Fruit fly (Drosophila melanogaster) whole organism, embryonic: ENCODE results near the gene CG32189.

Source experiments
- Aef1 ChIP-seq: fragments of 200-800 bp; sonication (Bioruptor generic); IDR thresholded peaks from 3 replicates; pipeline ENCODE4 v1.3.6; 2022; ENCODE audit warnings: missing biosample characterization, missing genetic modification characterization
- C15 ChIP-seq: fragments of 200-800 bp; sonication (Bioruptor generic); IDR thresholded peaks from 3 replicates; pipeline ENCODE4 v1.3.6; 2022; ENCODE audit warnings: missing biosample characterization, missing genetic modification characterization
- CG10147 ChIP-seq: fragments of 200-800 bp; sonication (Bioruptor generic); optimal IDR thresholded peaks from 2 replicates; lab custom pipeline; 2019; ENCODE audit warnings: missing biosample characterization, mild to moderate bottlenecking, missing genetic modification characterization, moderate library complexity
- CG10431 ChIP-seq: fragments of 200-800 bp; sonication (Bioruptor generic); optimal IDR thresholded peaks from 3 replicates; lab custom pipeline; 2018; ENCODE audit warnings: missing biosample characterization, mild to moderate bottlenecking, missing genetic modification characterization
- CG10959 ChIP-seq: fragments of 200-800 bp; sonication (Bioruptor generic); IDR thresholded peaks from 2 replicates; pipeline ENCODE4 v1.3.6; 2022; ENCODE audit warnings: missing biosample characterization, missing genetic modification characterization
- CG12071 ChIP-seq: fragments of 200-800 bp; sonication (Bioruptor generic); optimal IDR thresholded peaks from 3 replicates; lab custom pipeline; 2018; ENCODE audit warnings: missing biosample characterization, mild to moderate bottlenecking, missing genetic modification characterization
- CG14667 ChIP-seq: fragments of 200-800 bp; sonication (Bioruptor generic); IDR thresholded peaks from 2 replicates; pipeline ENCODE4 v1.3.6; 2022; ENCODE audit warnings: missing biosample characterization, missing genetic modification characterization
- CG15073 ChIP-seq: fragments of 200-800 bp; sonication (Bioruptor generic); optimal IDR thresholded peaks from 2 replicates; lab custom pipeline; 2016; ENCODE audit warnings: missing biosample characterization, missing genetic modification characterization
- CG15514 ChIP-seq: fragments of 200-800 bp; sonication (Bioruptor generic); optimal IDR thresholded peaks from 3 replicates; lab custom pipeline; 2017; ENCODE audit warnings: missing biosample characterization, missing genetic modification characterization, mild to moderate bottlenecking, moderate library complexity, missing genetic modification reagents
- CG17568 ChIP-seq: fragments of 200-800 bp; sonication (Bioruptor generic); optimal IDR thresholded peaks from 2 replicates; lab custom pipeline; 2018; ENCODE audit warnings: missing biosample characterization, mild to moderate bottlenecking, missing genetic modification characterization, moderate library complexity
- CG17802 ChIP-seq: fragments of 200-800 bp; sonication (Bioruptor generic); optimal IDR thresholded peaks from 2 replicates; lab custom pipeline; 2018; ENCODE audit warnings: missing biosample characterization, mild to moderate bottlenecking, missing genetic modification characterization, moderate library complexity
- CG2129 ChIP-seq: fragments of 200-800 bp; sonication (Bioruptor generic); IDR thresholded peaks from 2 replicates; pipeline ENCODE4 v1.3.6; 2022; ENCODE audit warnings: missing biosample characterization, missing genetic modification characterization; ENCODE audit not compliant: partially characterized antibody
- CG4617 ChIP-seq: fragments of 200-800 bp; sonication (Bioruptor generic); optimal IDR thresholded peaks from 3 replicates; lab custom pipeline; 2016; ENCODE audit warnings: missing biosample characterization, missing genetic modification characterization, borderline replicate concordance
- CG4820 ChIP-seq: fragments of 200-800 bp; sonication (Bioruptor generic); optimal IDR thresholded peaks from 3 replicates; lab custom pipeline; 2016; ENCODE audit warnings: missing biosample characterization, missing genetic modification characterization
- CG6254 ChIP-seq: fragments of 200-800 bp; sonication (Bioruptor generic); optimal IDR thresholded peaks from 3 replicates; lab custom pipeline; 2017; ENCODE audit warnings: mild to moderate bottlenecking, missing biosample characterization, missing genetic modification reagents, missing genetic modification characterization
- CG6683 ChIP-seq: fragments of 200-800 bp; sonication (Bioruptor generic); optimal IDR thresholded peaks from 2 replicates; lab custom pipeline; 2017; ENCODE audit warnings: missing biosample characterization, mild to moderate bottlenecking, missing genetic modification characterization, missing genetic modification reagents
- CG7271 ChIP-seq: fragments of 200-800 bp; sonication (Bioruptor generic); optimal IDR thresholded peaks from 2 replicates; lab custom pipeline; 2018; ENCODE audit warnings: missing biosample characterization, mild to moderate bottlenecking, missing genetic modification characterization, moderate library complexity
- CG7556 ChIP-seq: fragments of 200-800 bp; sonication (Bioruptor generic); optimal IDR thresholded peaks from 2 replicates; lab custom pipeline; 2017; ENCODE audit warnings: missing biosample characterization, mild to moderate bottlenecking, missing genetic modification characterization
- CG8388 ChIP-seq: fragments of 200-800 bp; sonication (Bioruptor generic); optimal IDR thresholded peaks from 2 replicates; lab custom pipeline; 2019; ENCODE audit warnings: missing biosample characterization, mild to moderate bottlenecking, missing genetic modification characterization, moderate library complexity
- CG8765 ChIP-seq: fragments of 200-800 bp; sonication (Bioruptor generic); IDR thresholded peaks from 2 replicates; pipeline ENCODE4 v1.3.6; 2022; ENCODE audit warnings: missing biosample characterization, missing genetic modification characterization
- CG8944 ChIP-seq: fragments of 200-800 bp; sonication (Bioruptor generic); optimal IDR thresholded peaks from 3 replicates; lab custom pipeline; 2016; ENCODE audit warnings: missing biosample characterization, missing genetic modification characterization
- CG9437 ChIP-seq: fragments of 200-800 bp; sonication (Bioruptor generic); optimal IDR thresholded peaks from 2 replicates; lab custom pipeline; 2018; ENCODE audit warnings: missing biosample characterization, mild to moderate bottlenecking, missing genetic modification characterization
- Chrac-16 ChIP-seq: fragments of 200-800 bp; sonication (Bioruptor generic); optimal IDR thresholded peaks from 3 replicates; lab custom pipeline; 2016; ENCODE audit warnings: missing biosample characterization, missing genetic modification characterization
- ERR ChIP-seq: fragments of 200-800 bp; sonication (Bioruptor generic); optimal IDR thresholded peaks from 2 replicates; lab custom pipeline; 2016; ENCODE audit warnings: missing biosample characterization, missing genetic modification characterization
- Eip74EF ChIP-seq, 2 experiments: fragments of 200-800 bp in 1 of 2; fragments of >200 bp in 1 of 2; sonication (Bioruptor generic) in 1 of 2; optimal IDR thresholded peaks; 2 replicates each; lab custom pipeline; 2017 to 2019; ENCODE audit warnings: missing biosample characterization in 2 of 2, missing genetic modification characterization in 2 of 2, mild to moderate bottlenecking in 1 of 2, moderate library complexity in 1 of 2
- Ets65A ChIP-seq: fragments of 200-800 bp; sonication (Bioruptor generic); peaks from one replicate; lab custom pipeline; 2016; ENCODE audit warnings: missing biosample characterization, missing genetic modification characterization
- MBD-R2 ChIP-seq: fragments of 200-800 bp; sonication (Bioruptor generic); IDR thresholded peaks from 2 replicates; pipeline ENCODE4 v1.3.6; 2022; ENCODE audit warnings: missing biosample characterization, missing genetic modification characterization
- Pdp1 ChIP-seq, 2 experiments: fragments of 200-800 bp; sonication (Bioruptor generic); optimal IDR thresholded peaks; 3 replicates each; lab custom pipeline; 2016; ENCODE audit warnings: missing biosample characterization in 2 of 2, missing genetic modification characterization in 2 of 2, mild to moderate bottlenecking in 1 of 2, moderate library complexity in 1 of 2
- Rx ChIP-seq: fragments of 200-800 bp; sonication (Bioruptor generic); IDR thresholded peaks from 2 replicates; pipeline ENCODE4 v1.3.6; 2022; ENCODE audit warnings: missing biosample characterization, missing genetic modification characterization
- Stat92E ChIP-seq, 3 experiments: fragments of >200 bp in 2 of 3; fragments of 200-800 bp in 1 of 3; sonication (Bioruptor generic) in 1 of 3; optimal IDR thresholded peaks; 2 replicates each; lab custom pipeline; 2017 to 2019; ENCODE audit warnings: missing biosample characterization in 3 of 3, missing genetic modification characterization in 3 of 3, mild to moderate bottlenecking in 1 of 3, moderate library complexity in 1 of 3
- Xbp1 ChIP-seq: fragments of 200-800 bp; sonication (Bioruptor generic); optimal IDR thresholded peaks from 3 replicates; lab custom pipeline; 2016; ENCODE audit warnings: missing biosample characterization, mild to moderate bottlenecking, missing genetic modification characterization
- Xrp1 ChIP-seq: fragments of 200-800 bp; sonication (Bioruptor generic); IDR thresholded peaks from 2 replicates; pipeline ENCODE4 v1.3.6; 2022; ENCODE audit warnings: missing biosample characterization, missing genetic modification characterization
- amos ChIP-seq: fragments of 200-800 bp; sonication (Bioruptor generic); IDR thresholded peaks from 2 replicates; pipeline ENCODE4 v1.3.6; 2022; ENCODE audit warnings: missing biosample characterization, missing genetic modification characterization; ENCODE audit not compliant: partially characterized antibody
- az2 ChIP-seq: fragments of 200-800 bp; sonication (Bioruptor generic); optimal IDR thresholded peaks from 3 replicates; lab custom pipeline; 2016; ENCODE audit warnings: missing biosample characterization, missing genetic modification characterization
- btn ChIP-seq: fragments of 200-800 bp; sonication (Bioruptor generic); optimal IDR thresholded peaks from 2 replicates; lab custom pipeline; 2016; ENCODE audit warnings: missing biosample characterization, missing genetic modification characterization
- chn ChIP-seq: fragments of 200-800 bp; sonication (Bioruptor generic); optimal IDR thresholded peaks from 2 replicates; lab custom pipeline; 2016; ENCODE audit warnings: missing biosample characterization, missing genetic modification characterization
- cwo ChIP-seq: fragments of 200-800 bp; sonication (Bioruptor generic); optimal IDR thresholded peaks from 3 replicates; lab custom pipeline; 2017; ENCODE audit warnings: missing biosample characterization, missing genetic modification characterization, mild to moderate bottlenecking, moderate library complexity, missing genetic modification reagents
- kay ChIP-seq: fragments of 200-800 bp; sonication (Bioruptor generic); optimal IDR thresholded peaks from 2 replicates; lab custom pipeline; 2016; ENCODE audit warnings: missing biosample characterization, missing genetic modification characterization
- lab ChIP-seq: fragments of 200-800 bp; sonication (Bioruptor generic); optimal IDR thresholded peaks from 3 replicates; lab custom pipeline; 2017; ENCODE audit warnings: missing biosample characterization, missing genetic modification characterization, mild to moderate bottlenecking, moderate library complexity, missing genetic modification reagents
- lov ChIP-seq, 2 experiments: fragments of 200-800 bp in 1 of 2; fragments of >200 bp in 1 of 2; sonication (Bioruptor generic) in 1 of 2; IDR thresholded peaks in 1 of 2; optimal IDR thresholded peaks in 1 of 2; 2 replicates in 1 of 2; 3 replicates in 1 of 2; pipeline versions ENCODE4 v1.3.6 to Lab custom; 2017 to 2022; ENCODE audit warnings: missing biosample characterization in 1 of 2, missing genetic modification characterization in 1 of 2
- nmo ChIP-seq: fragments of 200-800 bp; sonication (Bioruptor generic); optimal IDR thresholded peaks from 2 replicates; lab custom pipeline; 2018; ENCODE audit warnings: missing biosample characterization, mild to moderate bottlenecking, missing genetic modification characterization, moderate library complexity
- nom ChIP-seq: fragments of 200-800 bp; sonication (Bioruptor generic); optimal IDR thresholded peaks from 2 replicates; lab custom pipeline; 2017; ENCODE audit warnings: missing biosample characterization, missing genetic modification characterization, mild to moderate bottlenecking, moderate library complexity, missing genetic modification reagents
- onecut ChIP-seq: fragments of 200-800 bp; sonication (Bioruptor generic); IDR thresholded peaks from 2 replicates; pipeline ENCODE4 v1.3.6; 2022; ENCODE audit warnings: missing biosample characterization, missing genetic modification characterization
- peb ChIP-seq: fragments of 200-800 bp; sonication (Bioruptor generic); IDR thresholded peaks from 2 replicates; pipeline ENCODE4 v1.3.6; 2022; ENCODE audit warnings: missing biosample characterization, missing genetic modification characterization
- row ChIP-seq: fragments of 200-800 bp; sonication (Bioruptor generic); IDR thresholded peaks from 3 replicates; pipeline ENCODE4 v1.3.6; 2022; ENCODE audit warnings: missing biosample characterization, missing genetic modification characterization
- sima ChIP-seq: fragments of 200-800 bp; sonication (Bioruptor generic); optimal IDR thresholded peaks from 2 replicates; lab custom pipeline; 2016; ENCODE audit warnings: missing biosample characterization, missing genetic modification characterization
- stwl ChIP-seq: fragments of 200-800 bp; sonication (Bioruptor generic); optimal IDR thresholded peaks from 3 replicates; lab custom pipeline; 2018; ENCODE audit warnings: missing biosample characterization, mild to moderate bottlenecking, missing genetic modification characterization, moderate library complexity
- unpg ChIP-seq: fragments of 200-800 bp; sonication (Bioruptor generic); optimal IDR thresholded peaks from 3 replicates; lab custom pipeline; 2018; ENCODE audit warnings: missing biosample characterization, mild to moderate bottlenecking, missing genetic modification characterization, moderate library complexity
- vfl ChIP-seq: fragments of 200-800 bp; sonication (Bioruptor generic); optimal IDR thresholded peaks from 2 replicates; lab custom pipeline; 2016; ENCODE audit warnings: missing biosample characterization, missing genetic modification characterization
- zen ChIP-seq: fragments of 200-800 bp; sonication (Bioruptor generic); optimal IDR thresholded peaks from 3 replicates; lab custom pipeline; 2018; ENCODE audit warnings: missing biosample characterization, mild to moderate bottlenecking, missing genetic modification characterization, moderate library complexity

The CG32189 gene

DNA sequence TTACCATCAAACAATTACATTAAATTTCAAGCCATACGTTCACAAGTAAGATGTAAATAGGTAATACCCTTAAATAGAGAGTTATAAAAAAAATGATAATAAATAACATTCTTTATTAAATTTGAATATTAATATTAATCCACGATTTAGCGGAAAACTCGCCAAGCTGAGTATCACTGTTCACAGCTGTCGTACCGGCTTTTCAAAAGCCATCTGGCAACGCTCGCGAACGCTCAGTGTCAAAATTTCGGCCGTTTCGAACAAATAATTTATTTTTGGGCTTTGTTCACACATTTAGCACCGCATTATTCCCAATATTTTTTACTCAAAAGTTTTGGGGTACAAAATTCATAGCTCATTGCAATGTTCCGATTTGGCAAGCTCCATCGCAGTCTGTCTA is 14.5 kb upstream of the CG32189 start, which contains the start of gene TrpRS-m (continued):
- TF ChIP-seq CG17568 (no peak), Xrp1 (GFP tag; lab: Robert Waterston, UW) (peak; percentile 21; the same call in 1 of the 2 replicates), Stat92E (GFP tag; optimal IDR thresholded peaks at IDR 0.05; lab: Kevin White, UChicago) (no peak), amos (GFP tag; lab: Robert Waterston, UW) (no peak), unpg (GFP tag; lab: Kevin White, UChicago) (no peak), CG8944 (GFP tag; lab: Kevin White, UChicago) (no peak), CG17802 (tag; lab: Kevin White, UChicago) (no peak), nmo (GFP tag; lab: Kevin White, UChicago) (peak; percentile 4), peb (GFP tag; lab: Robert Waterston, UW) (no peak), CG9437 (GFP tag; lab: Kevin White, UChicago) (no peak), stwl (peak; percentile 56), CG6683 (GFP tag; lab: Kevin White, UChicago) (no peak), Ets65A (no peak), kay (GFP tag; lab: Kevin White, UChicago) (no peak), CG10959 (GFP tag; lab: Robert Waterston, UW) (no peak), onecut (GFP tag; lab: Robert Waterston, UW) (no peak), CG2129 (no peak), CG4820 (GFP tag; lab: Kevin White, UChicago) (no peak), cwo (GFP tag; lab: Kevin White, UChicago) (no peak), CG6254 (no peak), ERR (GFP tag; lab: Kevin White, UChicago) (no peak), zen (tag; lab: Kevin White, UChicago) (no peak), CG8388 (GFP tag; lab: Kevin White, UChicago) (no peak), Xbp1 (GFP tag; lab: Kevin White, UChicago) (no peak), chn (GFP tag; lab: Kevin White, UChicago) (no peak), CG4617 (GFP tag; lab: Kevin White, UChicago) (peak; percentile 1), C15 (no peak), CG12071 (GFP tag; lab: Kevin White, UChicago) (no peak), lov (optimal IDR thresholded peaks at IDR 0.05; lab: Kevin White, UChicago) (no peak), lov (GFP tag; IDR thresholded peaks at IDR 0.05; lab: Robert Waterston, UW) (no peak), Eip74EF (GFP tag; optimal IDR thresholded peaks at IDR 0.05; lab: Kevin White, UChicago) (no peak), Rx (GFP tag; lab: Robert Waterston, UW) (no peak), Aef1 (GFP tag; lab: Robert Waterston, UW) (no peak), nom (GFP tag; lab: Kevin White, UChicago) (no peak), vfl (GFP tag; lab: Kevin White, UChicago) (no peak), Pdp1 (GFP tag; optimal IDR thresholded peaks at IDR 0.05; lab: Kevin White, UChicago) (no peak), az2 (GFP tag; lab: Kevin White, UChicago) (no peak), btn (GFP tag; lab: Kevin White, UChicago) (no peak), CG10431 (no peak), CG15514 (peak; percentile 33), CG7556 (no peak), lab (GFP tag; lab: Kevin White, UChicago) (no peak), row (peak; percentile 84), Chrac-16 (GFP tag; lab: Kevin White, UChicago) (no peak), CG7271 (tag; lab: Kevin White, UChicago) (no peak), CG14667 (GFP tag; lab: Robert Waterston, UW) (no peak), sima (GFP tag; lab: Kevin White, UChicago) (no peak), CG8765 (GFP tag; lab: Robert Waterston, UW) (no peak), CG10147 (GFP tag; lab: Kevin White, UChicago) (no peak), CG15073 (GFP tag; lab: Kevin White, UChicago) (no peak), MBD-R2 (GFP tag; lab: Robert Waterston, UW) (peak; percentile 90)
